Fruit fly (Drosophila melanogaster) whole organism, embryonic: ENCODE results near the gene CG5509.
A peak's percentile ranks its signal among the peaks of the same experiment; 100 is the strongest.

Experiments used
- B-H1 ChIP-seq: fragments of 200-800 bp; sonication (Bioruptor generic); IDR thresholded peaks from 3 replicates; pipeline ENCODE4 v1.3.6; 2022; ENCODE audit warnings: missing biosample characterization, missing genetic modification characterization
- B-H2 ChIP-seq: fragments of 200-800 bp; sonication (Bioruptor generic); optimal IDR thresholded peaks from 2 replicates; lab custom pipeline; 2018; ENCODE audit warnings: missing biosample characterization, mild to moderate bottlenecking, missing genetic modification characterization
- CG10366 ChIP-seq: fragments of 200-800 bp; sonication (Bioruptor generic); IDR thresholded peaks from 2 replicates; pipeline ENCODE4 v1.3.6; 2022; ENCODE audit warnings: missing biosample characterization, missing genetic modification characterization
- CG10431 ChIP-seq: fragments of 200-800 bp; sonication (Bioruptor generic); optimal IDR thresholded peaks from 3 replicates; lab custom pipeline; 2018; ENCODE audit warnings: missing biosample characterization, mild to moderate bottlenecking, missing genetic modification characterization
- CG10543 ChIP-seq: fragments of 200-800 bp; sonication (Bioruptor generic); optimal IDR thresholded peaks from 3 replicates; lab custom pipeline; 2017; ENCODE audit warnings: missing biosample characterization, mild to moderate bottlenecking, missing genetic modification characterization, moderate library complexity
- CG11093 ChIP-seq: fragments of 200-800 bp; sonication (Bioruptor generic); IDR thresholded peaks from 3 replicates; pipeline ENCODE4 v1.3.6; 2022; ENCODE audit warnings: missing biosample characterization, missing genetic modification characterization
- CG12071 ChIP-seq: fragments of 200-800 bp; sonication (Bioruptor generic); optimal IDR thresholded peaks from 3 replicates; lab custom pipeline; 2018; ENCODE audit warnings: missing biosample characterization, mild to moderate bottlenecking, missing genetic modification characterization
- CG13296 ChIP-seq: fragments of 200-800 bp; sonication (Bioruptor generic); optimal IDR thresholded peaks from 3 replicates; lab custom pipeline; 2018; ENCODE audit warnings: missing biosample characterization, mild to moderate bottlenecking, missing genetic modification characterization
- CG14014 ChIP-seq: fragments of 200-800 bp; sonication (Bioruptor generic); IDR thresholded peaks from 2 replicates; pipeline ENCODE4 v1.3.6; 2022; ENCODE audit warnings: missing biosample characterization, missing genetic modification characterization
- CG14667 ChIP-seq: fragments of 200-800 bp; sonication (Bioruptor generic); IDR thresholded peaks from 2 replicates; pipeline ENCODE4 v1.3.6; 2022; ENCODE audit warnings: missing biosample characterization, missing genetic modification characterization
- CG17829 ChIP-seq: fragments of 200-800 bp; optimal IDR thresholded peaks from 2 replicates; lab custom pipeline; 2019; ENCODE audit warnings: missing biosample characterization, mild to moderate bottlenecking, missing genetic modification characterization, moderate library complexity
- CG2116 ChIP-seq: fragments of 200-800 bp; sonication (Bioruptor generic); optimal IDR thresholded peaks from 3 replicates; lab custom pipeline; 2018; ENCODE audit warnings: missing biosample characterization, mild to moderate bottlenecking, missing genetic modification characterization
- CG2120 ChIP-seq: fragments of 200-800 bp; sonication (Bioruptor generic); optimal IDR thresholded peaks from 3 replicates; lab custom pipeline; 2016; ENCODE audit warnings: missing biosample characterization, missing genetic modification characterization
- CG31441 ChIP-seq: fragments of 200-800 bp; sonication (Bioruptor generic); IDR thresholded peaks from 2 replicates; pipeline ENCODE4 v1.3.6; 2022; ENCODE audit warnings: missing biosample characterization, missing genetic modification characterization
- CG32767 ChIP-seq: fragments of 200-800 bp; sonication (Bioruptor generic); IDR thresholded peaks from 2 replicates; pipeline ENCODE4 v1.3.6; 2022; ENCODE audit warnings: missing biosample characterization, missing genetic modification characterization
- CG3281 ChIP-seq: fragments of 200-800 bp; sonication (Bioruptor generic); optimal IDR thresholded peaks from 3 replicates; lab custom pipeline; 2017; ENCODE audit warnings: missing biosample characterization, mild to moderate bottlenecking, missing genetic modification characterization
- CG33213 ChIP-seq: fragments of 200-800 bp; sonication (Bioruptor generic); optimal IDR thresholded peaks from 3 replicates; lab custom pipeline; 2016; ENCODE audit warnings: missing biosample characterization, missing genetic modification characterization
- CG34376 ChIP-seq: fragments of 200-800 bp; sonication (Bioruptor generic); optimal IDR thresholded peaks from 2 replicates; lab custom pipeline; 2018; ENCODE audit warnings: missing biosample characterization, mild to moderate bottlenecking, missing genetic modification characterization
- CG3726 ChIP-seq: fragments of 200-800 bp; sonication (Bioruptor generic); IDR thresholded peaks from 3 replicates; pipeline ENCODE4, ENCODE4 v1.3.6; 2022; ENCODE audit warnings: missing biosample characterization, missing genetic modification characterization
- CG4730 ChIP-seq: fragments of 200-800 bp; sonication (Bioruptor generic); IDR thresholded peaks from 2 replicates; pipeline ENCODE4 v1.3.6; 2022; ENCODE audit warnings: missing biosample characterization, missing genetic modification characterization
- CG4820 ChIP-seq: fragments of 200-800 bp; sonication (Bioruptor generic); optimal IDR thresholded peaks from 3 replicates; lab custom pipeline; 2016; ENCODE audit warnings: missing biosample characterization, missing genetic modification characterization
- CG5180 ChIP-seq: fragments of 200-800 bp; sonication (Bioruptor generic); optimal IDR thresholded peaks from 3 replicates; lab custom pipeline; 2017; ENCODE audit warnings: missing biosample characterization, missing genetic modification characterization, mild to moderate bottlenecking, moderate library complexity, missing genetic modification reagents
- CG7372 ChIP-seq: fragments of 200-800 bp; sonication (Bioruptor generic); IDR thresholded peaks from 2 replicates; pipeline ENCODE4 v1.3.6; 2022; ENCODE audit warnings: missing biosample characterization, missing genetic modification characterization
- CG8765 ChIP-seq: fragments of 200-800 bp; sonication (Bioruptor generic); IDR thresholded peaks from 2 replicates; pipeline ENCODE4 v1.3.6; 2022; ENCODE audit warnings: missing biosample characterization, missing genetic modification characterization
- CTCF ChIP-seq: fragments of 200-800 bp; sonication (Bioruptor generic); optimal IDR thresholded peaks from 2 replicates; lab custom pipeline; 2017; ENCODE audit warnings: missing biosample characterization, mild to moderate bottlenecking, missing genetic modification characterization, moderate library complexity
- E2f1 ChIP-seq: fragments of 200-800 bp; sonication (Bioruptor generic); IDR thresholded peaks from 2 replicates; pipeline ENCODE4 v1.3.6; 2022; ENCODE audit warnings: missing biosample characterization, missing genetic modification characterization
- Ets97D ChIP-seq: fragments of 200-800 bp; sonication (Bioruptor generic); optimal IDR thresholded peaks from 3 replicates; lab custom pipeline; 2016; ENCODE audit warnings: missing biosample characterization, missing genetic modification characterization
- HmgD ChIP-seq: fragments of 200-800 bp; sonication (Bioruptor generic); optimal IDR thresholded peaks from 3 replicates; lab custom pipeline; 2016; ENCODE audit warnings: missing biosample characterization, missing genetic modification characterization
- Hmr ChIP-seq: fragments of 200-800 bp; sonication (Bioruptor generic); optimal IDR thresholded peaks from 3 replicates; lab custom pipeline; 2017; ENCODE audit warnings: mild to moderate bottlenecking, missing biosample characterization, missing genetic modification reagents, missing genetic modification characterization
- Hr51 ChIP-seq, 2 experiments: fragments of 200-800 bp; sonication (Bioruptor generic); optimal IDR thresholded peaks; 2 replicates in 1 of 2; 3 replicates in 1 of 2; lab custom pipeline; 2016 to 2018; ENCODE audit warnings: missing biosample characterization in 2 of 2, missing genetic modification characterization in 2 of 2, mild to moderate bottlenecking in 1 of 2, moderate library complexity in 1 of 2
- Lhr ChIP-seq: fragments of 200-800 bp; sonication (Bioruptor generic); optimal IDR thresholded peaks from 3 replicates; lab custom pipeline; 2017; ENCODE audit warnings: mild to moderate bottlenecking, missing biosample characterization, missing genetic modification reagents, missing genetic modification characterization
- NC2α ChIP-seq: fragments of 200-800 bp; sonication (Bioruptor generic); optimal IDR thresholded peaks from 2 replicates; lab custom pipeline; 2016; ENCODE audit warnings: missing biosample characterization, missing genetic modification characterization
- Scr ChIP-seq: fragments of 200-800 bp; sonication (Bioruptor generic); IDR thresholded peaks from 2 replicates; pipeline ENCODE4 v1.3.6; 2022; ENCODE audit warnings: missing biosample characterization, missing genetic modification characterization; ENCODE audit not compliant: partially characterized antibody
- aop ChIP-seq: fragments of 200-800 bp; sonication (Bioruptor generic); IDR thresholded peaks from 2 replicates; pipeline ENCODE4 v1.3.6; 2022; ENCODE audit warnings: missing biosample characterization, missing genetic modification characterization
- bsh ChIP-seq, 2 experiments: fragments of 200-800 bp; sonication (Bioruptor generic); optimal IDR thresholded peaks; 2 replicates each; lab custom pipeline; 2017 to 2018; ENCODE audit warnings: mild to moderate bottlenecking in 2 of 2, missing biosample characterization in 2 of 2, missing genetic modification characterization in 2 of 2, moderate library complexity in 1 of 2
- cas ChIP-seq: fragments of 200-800 bp; sonication (Bioruptor generic); IDR thresholded peaks from 2 replicates; pipeline ENCODE4 v1.3.6; 2022; ENCODE audit warnings: missing biosample characterization, missing genetic modification characterization
- dan ChIP-seq: fragments of 200-800 bp; sonication (Bioruptor generic); IDR thresholded peaks from 2 replicates; pipeline ENCODE4 v1.3.6; 2022; ENCODE audit warnings: missing biosample characterization, missing genetic modification characterization
- dimm ChIP-seq: fragments of 200-800 bp; sonication (Bioruptor generic); IDR thresholded peaks from 2 replicates; pipeline ENCODE4 v1.3.6; 2022; ENCODE audit warnings: missing biosample characterization, missing genetic modification characterization
- dysf ChIP-seq: fragments of 200-800 bp; sonication (Bioruptor generic); IDR thresholded peaks from 3 replicates; pipeline ENCODE4 v1.3.6; 2022; ENCODE audit warnings: missing biosample characterization, missing genetic modification characterization
- emc ChIP-seq: fragments of 200-800 bp; sonication (Bioruptor generic); optimal IDR thresholded peaks from 2 replicates; lab custom pipeline; 2016; ENCODE audit warnings: missing biosample characterization, missing genetic modification characterization
- gcm2 ChIP-seq: fragments of 200-800 bp; sonication (Bioruptor generic); optimal IDR thresholded peaks from 2 replicates; lab custom pipeline; 2016; ENCODE audit warnings: missing biosample characterization, missing genetic modification characterization
- grau ChIP-seq: fragments of 200-800 bp; optimal IDR thresholded peaks from 3 replicates; lab custom pipeline; 2019; ENCODE audit warnings: missing biosample characterization, mild to moderate bottlenecking, missing genetic modification characterization, moderate library complexity
- gt ChIP-seq: fragments of 200-800 bp; sonication (Bioruptor generic); IDR thresholded peaks from 2 replicates; pipeline ENCODE4 v1.3.6; 2022; ENCODE audit warnings: missing biosample characterization, missing genetic modification characterization
- hkb ChIP-seq, 2 experiments: fragments of 200-800 bp in 1 of 2; fragments of >200 bp in 1 of 2; sonication (Bioruptor generic) in 1 of 2; IDR thresholded peaks in 1 of 2; optimal IDR thresholded peaks in 1 of 2; 2 replicates each; pipeline versions ENCODE4 v1.3.6 to Lab custom; 2017 to 2022; ENCODE audit warnings: missing biosample characterization in 1 of 2, missing genetic modification characterization in 1 of 2
- nerfin-2 ChIP-seq: fragments of 200-800 bp; sonication (Bioruptor generic); IDR thresholded peaks from 2 replicates; pipeline ENCODE4 v1.3.6; 2022; ENCODE audit warnings: missing biosample characterization, missing genetic modification characterization; ENCODE audit not compliant: partially characterized antibody
- run ChIP-seq: fragments of 200-800 bp; sonication (Bioruptor generic); optimal IDR thresholded peaks from 3 replicates; lab custom pipeline; 2018; ENCODE audit warnings: missing biosample characterization, mild to moderate bottlenecking, missing genetic modification characterization
- seq ChIP-seq: fragments of 200-800 bp; sonication (Bioruptor generic); IDR thresholded peaks from 2 replicates; pipeline ENCODE4 v1.3.6; 2022; ENCODE audit warnings: missing biosample characterization, missing genetic modification characterization
- tll ChIP-seq, 2 experiments: fragments of 200-800 bp in 1 of 2; fragments of >200 bp in 1 of 2; sonication (Bioruptor generic) in 1 of 2; optimal IDR thresholded peaks; 2 replicates each; lab custom pipeline; 2017 to 2019; ENCODE audit warnings: missing biosample characterization in 2 of 2, missing genetic modification characterization in 2 of 2, mild to moderate bottlenecking in 1 of 2, moderate library complexity in 1 of 2
- usp ChIP-seq: fragments of >200 bp; optimal IDR thresholded peaks from 2 replicates; lab custom pipeline; 2017; ENCODE audit warnings: missing biosample characterization, missing genetic modification characterization
- zfh2 ChIP-seq: fragments of 200-800 bp; sonication (Bioruptor generic); optimal IDR thresholded peaks from 2 replicates; lab custom pipeline; 2016; ENCODE audit warnings: missing biosample characterization, missing genetic modification characterization

Gene CG5509

DNA sequence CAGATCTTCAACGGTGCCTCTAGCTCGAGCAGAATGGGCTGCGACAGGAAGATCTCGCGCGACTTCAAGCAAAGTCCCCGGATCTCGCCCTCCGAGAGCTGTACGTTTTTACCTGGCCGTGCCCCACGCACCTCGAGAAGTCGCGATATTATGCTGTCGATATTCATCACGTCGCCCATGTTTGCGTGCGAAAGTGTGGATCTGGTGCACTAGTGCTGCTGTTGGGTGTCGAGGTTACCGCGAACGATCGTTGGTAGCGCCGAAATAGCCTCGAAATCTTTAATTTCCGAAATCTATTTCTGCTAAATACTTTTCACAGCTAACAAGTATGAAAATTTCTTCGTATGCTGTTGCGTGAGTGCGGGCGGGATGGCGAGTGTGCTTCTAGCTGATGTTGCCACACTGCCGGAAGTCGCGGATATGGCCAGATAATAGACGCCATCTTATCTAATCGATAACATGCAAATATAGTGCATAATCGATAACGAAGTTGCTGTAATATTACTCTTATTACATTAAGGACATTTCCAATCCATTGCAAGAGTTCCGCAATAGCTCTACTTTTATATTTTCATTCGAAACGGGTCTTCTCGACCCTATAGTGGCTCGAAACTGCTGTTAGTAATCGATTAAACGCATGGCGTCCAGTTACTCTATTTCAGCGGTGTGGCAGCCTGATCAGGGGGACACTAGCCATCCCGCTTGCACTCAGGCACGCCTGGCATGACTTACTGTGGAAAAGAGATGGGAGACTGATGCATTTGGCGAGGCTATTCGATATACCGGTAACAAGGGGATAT lies 26.6 kb upstream of the CG5509 start, which contains the start of gene Pp1-87B (continued):
- TF ChIP-seq dimm (GFP tag; lab: Robert Waterston, UW), result no peak
- no peak for TF ChIP-seq CG5180 (GFP tag; lab: Kevin White, UChicago)
- TF ChIP-seq CG33213 (GFP tag; lab: Kevin White, UChicago), result no peak
- TF ChIP-seq CG4730, result no peak
- no peak for TF ChIP-seq nerfin-2 (GFP tag; lab: Robert Waterston, UW)
- no peak for TF ChIP-seq CG8765 (GFP tag; lab: Robert Waterston, UW)
- TF ChIP-seq dan (GFP tag; lab: Robert Waterston, UW), result no peak
- TF ChIP-seq bsh (GFP tag; optimal IDR thresholded peaks at IDR 0.05; lab: Kevin White, UChicago), result no peak
- TF ChIP-seq zfh2 (GFP tag; lab: Kevin White, UChicago), result no peak
- peak; percentile 7 for TF ChIP-seq CG2120 (GFP tag; lab: Kevin White, UChicago)
- peak; percentile 9 for TF ChIP-seq CG34376 (GFP tag; lab: Kevin White, UChicago)
- no peak for TF ChIP-seq CG3726 (GFP tag; lab: Robert Waterston, UW)
- TF ChIP-seq emc, result no peak
- no peak for TF ChIP-seq CG32767
- peak; percentile 94 for TF ChIP-seq Ets97D
- no peak for TF ChIP-seq CG13296 (GFP tag; lab: Kevin White, UChicago)
- TF ChIP-seq CG12071, result no peak
- TF ChIP-seq CG10431 (GFP tag; lab: Kevin White, UChicago), result no peak
- TF ChIP-seq run, result no peak
- no peak for TF ChIP-seq CG3281 (GFP tag; lab: Kevin White, UChicago)
- peak; percentile 40 to 98 for TF ChIP-seq tll (GFP tag; optimal IDR thresholded peaks at IDR 0.05; lab: Kevin White, UChicago)
- no peak for TF ChIP-seq E2f1 (GFP tag; lab: Robert Waterston, UW)
- peak; percentile 25; the same call in 1 of the 2 replicates for TF ChIP-seq CG31441
- no peak for TF ChIP-seq aop (GFP tag; lab: Robert Waterston, UW)
- no peak for TF ChIP-seq CG14014 (GFP tag; lab: Robert Waterston, UW)
- TF ChIP-seq gt, result no peak
- peak; percentile 66 for TF ChIP-seq CG2116 (GFP tag; lab: Kevin White, UChicago)
- peak; percentile 92 for TF ChIP-seq hkb (optimal IDR thresholded peaks at IDR 0.05; lab: Kevin White, UChicago)
- no peak for TF ChIP-seq hkb (GFP tag; IDR thresholded peaks at IDR 0.05; lab: Robert Waterston, UW)
- no peak for TF ChIP-seq CG7372 (GFP tag; lab: Robert Waterston, UW)
- no peak for TF ChIP-seq CG14667
- TF ChIP-seq CG10366 (GFP tag; lab: Robert Waterston, UW), result no peak
- no peak for TF ChIP-seq CG4820 (GFP tag; lab: Kevin White, UChicago)
- TF ChIP-seq CG10543 (GFP tag; lab: Kevin White, UChicago), result peak; percentile 53
- TF ChIP-seq Hmr, result peak; percentile 32
- no peak for TF ChIP-seq gcm2 (GFP tag; lab: Kevin White, UChicago)
- no peak for TF ChIP-seq B-H1
- TF ChIP-seq dysf (GFP tag; lab: Robert Waterston, UW), result 0 out of 3 replicates have a peak, but pooled peaks have one; percentile 7
- TF ChIP-seq Scr (GFP tag; lab: Robert Waterston, UW), result no peak
- no peak for TF ChIP-seq Hr51 (GFP tag; optimal IDR thresholded peaks at IDR 0.05; lab: Kevin White, UChicago)
- peak; percentile 40 for TF ChIP-seq HmgD (GFP tag; lab: Kevin White, UChicago)
- TF ChIP-seq CG11093 (GFP tag; lab: Robert Waterston, UW), result no peak
- no peak for TF ChIP-seq CG17829 (tag; lab: Kevin White, UChicago)
- no peak for TF ChIP-seq CTCF (GFP tag; lab: Kevin White, UChicago)
- peak; percentile 85 for TF ChIP-seq Lhr (GFP tag; lab: Kevin White, UChicago)
- TF ChIP-seq seq (GFP tag; lab: Robert Waterston, UW), result no peak
- no peak for TF ChIP-seq grau (tag; lab: Kevin White, UChicago)
- TF ChIP-seq cas (GFP tag; lab: Robert Waterston, UW), result no peak
- TF ChIP-seq NC2α, result no peak
- no peak for TF ChIP-seq usp (GFP tag; lab: Kevin White, UChicago)
- TF ChIP-seq B-H2 (GFP tag; lab: Kevin White, UChicago), result no peak
